Worm (Caenorhabditis elegans) whole organism, L4 larva: Measurements from ENCODE around the gene srdh-1.
A peak's percentile ranks its signal among the peaks of the same experiment; 100 is the strongest.

Experiments
- F44E2.7 ChIP-seq: fragments of 200-800 bp; sonication (Bioruptor generic); IDR thresholded peaks from 2 replicates; pipeline ENCODE4 v2.1.2; 2022; ENCODE audit warnings: missing genetic modification characterization, missing compliant biosample characterization
- Y48G9A.11 ChIP-seq: fragments of 200-800 bp; sonication (Bioruptor generic); IDR thresholded peaks from 2 replicates; pipeline ENCODE4 v1.3.6; 2022; ENCODE audit warnings: missing genetic modification reagents, missing genetic modification characterization, missing compliant biosample characterization
- Y5F2A.4 ChIP-seq: fragments of 200-800 bp; sonication (Bioruptor generic); optimal IDR thresholded peaks from 2 replicates; lab custom pipeline; 2018; ENCODE audit warnings: mild to moderate bottlenecking, missing genetic modification characterization, missing compliant biosample characterization
- aha-1 ChIP-seq: fragments of 150-350 bp; peaks from one replicate; lab custom pipeline; 2014; ENCODE audit warnings: missing biosample characterization, missing genetic modification characterization
- ceh-28 ChIP-seq: fragments of 150-350 bp; optimal IDR thresholded peaks from 2 replicates; lab custom pipeline; 2014; ENCODE audit warnings: missing biosample characterization, missing genetic modification reagents, missing genetic modification characterization
- ctbp-1 ChIP-seq: fragments of 200-800 bp; sonication (Bioruptor generic); IDR thresholded peaks from 2 replicates; pipeline ENCODE4 v1.3.6; 2022; ENCODE audit warnings: missing genetic modification reagents, missing genetic modification characterization, missing compliant biosample characterization
- daf-16 ChIP-seq, 3 experiments: sonication (generic microtip); optimal IDR thresholded peaks; 2 replicates each; lab custom pipeline; 2016 to 2017; ENCODE audit warnings: missing genetic modification characterization in 3 of 3, missing genetic modification reagents in 3 of 3, mild to moderate bottlenecking in 2 of 3, missing compliant biosample characterization in 2 of 3, missing biosample characterization in 1 of 3, moderate library complexity in 1 of 3
- dmd-8 ChIP-seq: fragments of 200-800 bp; sonication (Bioruptor generic); IDR thresholded peaks from 2 replicates; pipeline ENCODE4 v1.3.6; 2022; ENCODE audit warnings: missing genetic modification characterization, missing compliant biosample characterization
- dve-1 ChIP-seq: sonication (generic microtip); optimal IDR thresholded peaks from 2 replicates; lab custom pipeline; 2017; ENCODE audit warnings: antibody characterized with exemption, mild to moderate bottlenecking, missing genetic modification characterization, missing compliant biosample characterization; ENCODE audit not compliant: insufficient read depth
- egl-43 ChIP-seq: fragments of 200-800 bp; sonication (Bioruptor generic); IDR thresholded peaks from 2 replicates; pipeline ENCODE4 v1.3.6; 2022; ENCODE audit warnings: missing genetic modification reagents, missing genetic modification characterization, missing compliant biosample characterization
- fkh-10 ChIP-seq: fragments of 150-350 bp; optimal IDR thresholded peaks from 2 replicates; lab custom pipeline; 2014; ENCODE audit warnings: missing biosample characterization, missing genetic modification reagents, missing genetic modification characterization
- lim-7 ChIP-seq: fragments of 200-800 bp; sonication (Bioruptor generic); IDR thresholded peaks from 2 replicates; pipeline ENCODE4 v1.3.6; 2022; ENCODE audit warnings: missing genetic modification characterization, missing compliant biosample characterization
- lin-13 ChIP-seq: fragments of 150-350 bp; optimal IDR thresholded peaks from 2 replicates; lab custom pipeline; 2014; ENCODE audit warnings: missing biosample characterization, missing genetic modification reagents, missing genetic modification characterization
- lin-29 ChIP-seq: fragments of 200-800 bp; sonication (Bioruptor generic); IDR thresholded peaks from 2 replicates; pipeline ENCODE4 v1.3.6; 2022; ENCODE audit warnings: missing genetic modification reagents, missing genetic modification characterization, missing compliant biosample characterization
- madf-5 ChIP-seq, 2 experiments: fragments of 200-800 bp; sonication (Bioruptor generic); IDR thresholded peaks; 2 replicates each; pipeline ENCODE4 v1.3.6; 2022; ENCODE audit warnings: missing compliant biosample characterization in 2 of 2, missing genetic modification characterization in 2 of 2
- mes-2 ChIP-seq: sonication (generic microtip); optimal IDR thresholded peaks from 2 replicates; lab custom pipeline; 2016; ENCODE audit warnings: missing genotype, mild to moderate bottlenecking, missing genetic modification characterization, missing compliant biosample characterization; ENCODE audit not compliant: poor library complexity, severe bottlenecking
- mxl-3 ChIP-seq: fragments of 200-800 bp; sonication (Bioruptor generic); optimal IDR thresholded peaks from 2 replicates; lab custom pipeline; 2018; ENCODE audit warnings: mild to moderate bottlenecking, missing genetic modification characterization, missing compliant biosample characterization
- nhr-11 ChIP-seq: fragments of 150-350 bp; optimal IDR thresholded peaks from 2 replicates; lab custom pipeline; 2014; ENCODE audit warnings: missing biosample characterization, missing genetic modification characterization
- nhr-25 ChIP-seq: sonication (generic microtip); optimal IDR thresholded peaks from 2 replicates; lab custom pipeline; 2017; ENCODE audit warnings: missing genetic modification characterization, mild to moderate bottlenecking, missing compliant biosample characterization, antibody characterized with exemption, moderate library complexity, borderline replicate concordance; ENCODE audit not compliant: insufficient read depth
- nhr-42 ChIP-seq: fragments of 200-800 bp; sonication (Bioruptor generic); IDR thresholded peaks from 2 replicates; pipeline ENCODE4 v1.3.6; 2022; ENCODE audit warnings: missing genetic modification characterization, missing compliant biosample characterization
- pha-4 ChIP-seq, 2 experiments: fragments of 150-350 bp in 1 of 2; fragments of 200-800 bp in 1 of 2; sonication (Bioruptor generic) in 1 of 2; IDR thresholded peaks in 1 of 2; optimal IDR thresholded peaks in 1 of 2; 2 replicates each; pipeline versions ENCODE4 v1.3.6 to Lab custom; 2014 to 2022; ENCODE audit warnings: missing genetic modification characterization in 2 of 2, missing genetic modification reagents in 2 of 2, missing biosample characterization in 1 of 2, missing compliant biosample characterization in 1 of 2
- php-3 ChIP-seq: fragments of 200-800 bp; sonication (Bioruptor generic); IDR thresholded peaks from 2 replicates; pipeline ENCODE4 v1.3.6; 2022; ENCODE audit warnings: missing genetic modification reagents, missing genetic modification characterization, missing compliant biosample characterization
- pqm-1 ChIP-seq: sonication (generic microtip); optimal IDR thresholded peaks from 2 replicates; lab custom pipeline; 2017; ENCODE audit warnings: missing biosample characterization, missing genetic modification characterization
- set-16 ChIP-seq: fragments of 200-800 bp; sonication (Bioruptor generic); IDR thresholded peaks from 2 replicates; pipeline ENCODE4 v1.3.6; 2022; ENCODE audit warnings: missing genetic modification reagents, missing genetic modification characterization, missing compliant biosample characterization
- spr-1 ChIP-seq: sonication (generic microtip); optimal IDR thresholded peaks from 2 replicates; lab custom pipeline; 2016; ENCODE audit warnings: mild to moderate bottlenecking, missing genetic modification characterization, missing compliant biosample characterization
- spr-3 ChIP-seq: fragments of 200-800 bp; sonication (Bioruptor generic); optimal IDR thresholded peaks from 2 replicates; lab custom pipeline; 2018; ENCODE audit warnings: mild to moderate bottlenecking, missing genetic modification characterization, missing compliant biosample characterization
- tag-97 ChIP-seq: fragments of 200-800 bp; sonication (Bioruptor generic); IDR thresholded peaks from 2 replicates; pipeline ENCODE4 v1.3.6; 2022; ENCODE audit warnings: missing genetic modification characterization, missing compliant biosample characterization
- tra-1 ChIP-seq: fragments of 200-800 bp; sonication (Bioruptor generic); IDR thresholded peaks from 2 replicates; pipeline ENCODE4 v1.3.6; 2022; ENCODE audit warnings: missing genetic modification reagents, missing genetic modification characterization, missing compliant biosample characterization
- unc-130 ChIP-seq: sonication (generic microtip); optimal IDR thresholded peaks from 2 replicates; lab custom pipeline; 2016; ENCODE audit warnings: missing genetic modification reagents, missing genetic modification characterization, missing compliant biosample characterization

Gene srdh-1

DNA sequence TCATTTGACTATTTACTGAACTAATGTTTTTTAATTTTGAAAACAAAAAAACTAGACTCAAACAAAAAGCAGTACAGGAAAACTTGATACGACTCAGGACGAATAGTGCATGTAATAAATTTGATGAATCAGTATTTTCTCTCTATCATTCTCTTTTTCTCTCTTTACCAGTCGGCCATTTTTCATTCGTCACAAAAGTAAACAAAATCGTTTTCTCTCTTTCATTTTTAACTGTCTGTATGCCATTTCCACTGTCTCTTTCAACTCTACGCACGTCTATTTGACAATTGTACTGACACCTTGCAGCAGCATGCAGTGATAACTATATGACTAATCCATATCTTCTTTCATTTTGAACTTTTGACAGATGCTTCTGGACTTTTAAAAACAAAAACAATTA lies 15.7 kb upstream of the srdh-1 start, which contains the start of the genes F35C11.2 and F35C11.4 (continued):
- TF ChIP-seq Y48G9A.11 (GFP tag; lab: Robert Waterston, UW): no peak
- 0 out of 2 replicates have a peak, but pooled peaks have one; percentile 38 for TF ChIP-seq tra-1 (GFP tag; lab: Robert Waterston, UW)
- no peak for TF ChIP-seq Y5F2A.4 (GFP tag; lab: Kevin White, UChicago)
- TF ChIP-seq daf-16 (GFP tag; optimal IDR thresholded peaks at IDR 0.05; lab: Kevin White, UChicago): peak in 1 of 2 experiments; percentile 63
- TF ChIP-seq daf-16 (tag; optimal IDR thresholded peaks at IDR 0.05; lab: Kevin White, UChicago): peak; percentile 85
- TF ChIP-seq F44E2.7 (GFP tag; lab: Robert Waterston, UW): no peak
- TF ChIP-seq pha-4 (GFP tag; IDR thresholded peaks at IDR 0.05; lab: Robert Waterston, UW): no peak
- peak; percentile 25 for TF ChIP-seq pha-4 (tag; optimal IDR thresholded peaks at IDR 0.05; lab: Kevin White, UChicago)
- TF ChIP-seq nhr-42 (GFP tag; lab: Robert Waterston, UW): no peak

DNA sequence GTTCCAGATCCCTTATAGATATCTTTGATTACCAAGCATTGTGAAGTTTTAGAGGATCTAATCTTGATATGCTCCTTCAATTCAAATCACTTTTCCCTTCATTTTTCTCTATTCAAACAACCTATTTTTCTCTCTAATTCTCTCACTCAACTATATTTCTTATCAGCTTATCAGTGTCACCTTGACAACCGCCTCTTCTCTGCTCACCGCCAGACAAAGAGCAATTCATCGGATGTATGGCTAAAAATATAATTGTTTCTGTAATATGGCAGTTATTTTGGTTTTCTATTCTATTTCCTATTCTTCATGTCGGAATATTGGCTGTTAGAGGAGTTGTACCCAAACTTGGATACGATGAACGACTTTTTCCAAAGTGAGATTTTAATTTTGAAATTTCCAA lies 14.8 kb upstream of the srdh-1 start:
- TF ChIP-seq daf-16 (GFP tag; optimal IDR thresholded peaks at IDR 0.05; lab: Kevin White, UChicago) (no peak), daf-16 (tag; optimal IDR thresholded peaks at IDR 0.05; lab: Kevin White, UChicago) (peak; percentile 4), egl-43 (GFP tag; lab: Robert Waterston, UW) (no peak), dve-1 (peak; percentile 28), dmd-8 (GFP tag; lab: Robert Waterston, UW) (no peak), spr-3 (no peak)
- TF ChIP-seq, all 104 proteins: peak for 2

DNA sequence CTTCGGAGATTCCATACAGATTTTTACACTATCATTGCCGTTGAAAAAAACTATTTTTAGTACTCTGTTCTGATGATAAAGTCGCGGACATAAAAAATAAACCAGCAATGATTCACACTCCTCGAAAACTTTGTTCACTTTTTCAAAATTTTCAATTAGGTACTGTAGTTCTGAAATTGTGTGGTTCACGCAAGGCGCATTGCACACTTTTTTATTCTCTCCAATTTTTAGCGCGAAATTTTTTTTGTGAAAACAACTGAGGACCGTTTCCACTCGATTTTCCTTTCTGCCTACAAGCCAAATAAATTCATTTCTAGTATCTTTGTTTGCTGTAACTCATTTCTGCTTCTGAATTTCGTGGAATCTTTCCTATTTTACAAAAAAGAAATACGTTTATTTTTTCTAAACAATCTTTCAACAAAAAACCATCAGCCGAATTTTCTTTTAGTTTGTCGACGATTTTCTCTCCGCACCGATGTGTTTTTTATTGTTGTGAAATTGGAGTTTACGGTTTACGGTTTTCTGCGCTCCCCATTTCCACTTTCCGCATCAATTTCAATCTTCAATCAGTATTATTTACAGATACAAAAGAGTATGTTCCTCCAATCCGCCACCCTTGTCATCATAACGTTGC lies 11.2 kb upstream of the srdh-1 start, which contains the start of gene F35C11.5:
Gene F35C11.5 (plus strand): TSS at position 584 of the 634 bp plus-strand sequence.
- TF ChIP-seq unc-130 (GFP tag; lab: Kevin White, UChicago) (peak; percentile 46), lin-29 (no peak)

- no peak for TF ChIP-seq Y48G9A.11 (GFP tag; lab: Robert Waterston, UW)
These were observed 8.4 kb upstream of the srdh-1 start, which contains the start of gene F35C11.7 for ce11 chrII:8256013-8256412. Gene F35C11.7 (plus strand): TSS chrII:8256313.

ce11 chrII:8259038-8259437 lies 5.4 kb upstream of the srdh-1 start, which contains the start of gene F35C11.6:
Gene F35C11.6 (minus strand): TSS chrII:8259138.
- TF ChIP-seq set-16 (no peak), spr-1 (tag; lab: Kevin White, UChicago) (no peak), fkh-10 (no peak), tag-97 (no peak), nhr-42 (GFP tag; lab: Robert Waterston, UW) (no peak), aha-1 (tag; lab: Kevin White, UChicago) (no peak), egl-43 (GFP tag; lab: Robert Waterston, UW) (no peak), php-3 (GFP tag; lab: Robert Waterston, UW) (no peak), mxl-3 (no peak), mes-2 (tag; lab: Kevin White, UChicago) (no peak), lin-13 (GFP tag; lab: Kevin White, UChicago) (no peak), nhr-25 (no peak), daf-16 (GFP tag; optimal IDR thresholded peaks at IDR 0.05; lab: Kevin White, UChicago) (no peak), daf-16 (tag; optimal IDR thresholded peaks at IDR 0.05; lab: Kevin White, UChicago) (no peak), pqm-1 (tag; lab: Kevin White, UChicago) (no peak), ctbp-1 (GFP tag; lab: Robert Waterston, UW) (no peak), nhr-11 (no peak), lim-7 (GFP tag; lab: Robert Waterston, UW) (no peak), madf-5 (GFP tag; IDR thresholded peaks at IDR 0.05; lab: Robert Waterston, UW) (no peak), ceh-28 (tag; lab: Kevin White, UChicago) (no peak)
